Worm (Caenorhabditis elegans) whole organism, L3 larva: ENCODE results near the gene F46G10.4.

Source experiments
- R02D3.7 ChIP-seq: fragments of 150-350 bp; optimal IDR thresholded peaks from 2 replicates; lab custom pipeline; 2014; ENCODE audit warnings: missing biosample characterization, missing genetic modification characterization
- ZK546.5 ChIP-seq: sonication (generic microtip); optimal IDR thresholded peaks from 2 replicates; lab custom pipeline; 2017; ENCODE audit warnings: missing biosample characterization, missing genetic modification characterization
- ama-1 ChIP-seq: fragments of 150-350 bp; optimal IDR thresholded peaks from 2 replicates; lab custom pipeline; 2018
- ceh-16 ChIP-seq: sonication (generic microtip); optimal IDR thresholded peaks from 2 replicates; lab custom pipeline; 2017; ENCODE audit warnings: missing biosample characterization, missing genetic modification characterization
- ceh-28 ChIP-seq: fragments of 150-350 bp; optimal IDR thresholded peaks from 2 replicates; lab custom pipeline; 2014; ENCODE audit warnings: missing biosample characterization, missing genetic modification reagents, missing genetic modification characterization
- ceh-82 ChIP-seq: fragments of 150-350 bp; optimal IDR thresholded peaks from 2 replicates; lab custom pipeline; 2014; ENCODE audit warnings: missing biosample characterization, missing genetic modification characterization
- ceh-9 ChIP-seq: sonication (generic microtip); optimal IDR thresholded peaks from 2 replicates; lab custom pipeline; 2018; ENCODE audit warnings: missing biosample characterization, missing genetic modification characterization
- daf-12 ChIP-seq: fragments of 150-350 bp; optimal IDR thresholded peaks from 2 replicates; lab custom pipeline; 2014; ENCODE audit warnings: missing biosample characterization, missing genetic modification reagents, missing genetic modification characterization
- egl-5 ChIP-seq: fragments of 150-350 bp; optimal IDR thresholded peaks from 2 replicates; lab custom pipeline; 2017; ENCODE audit warnings: missing biosample characterization, missing genetic modification reagents, missing genetic modification characterization, inconsistent platforms
- elt-1 ChIP-seq: fragments of 150-350 bp; optimal IDR thresholded peaks from 2 replicates; lab custom pipeline; 2014; ENCODE audit warnings: missing biosample characterization, missing genetic modification characterization
- elt-2 ChIP-seq: sonication (generic microtip); optimal IDR thresholded peaks from 2 replicates; lab custom pipeline; 2016; ENCODE audit warnings: missing genetic modification reagents, mild to moderate bottlenecking, missing genetic modification characterization, missing compliant biosample characterization
- elt-3 ChIP-seq, 3 experiments: fragments of 150-350 bp in 1 of 3; sonication (generic microtip) in 2 of 3; optimal IDR thresholded peaks; 2 replicates in 2 of 3; 4 replicates in 1 of 3; lab custom pipeline; 2014 to 2017; ENCODE audit warnings: missing biosample characterization in 3 of 3, missing genetic modification characterization in 3 of 3
- fkh-10 ChIP-seq: sonication (generic microtip); optimal IDR thresholded peaks from 2 replicates; lab custom pipeline; 2017; ENCODE audit warnings: missing biosample characterization, missing genetic modification reagents, missing genetic modification characterization
- fkh-2 ChIP-seq: fragments of 150-350 bp; optimal IDR thresholded peaks from 2 replicates; lab custom pipeline; 2014; ENCODE audit warnings: missing biosample characterization, missing genetic modification reagents, missing genetic modification characterization
- fos-1 ChIP-seq: fragments of 150-350 bp; optimal IDR thresholded peaks from 2 replicates; lab custom pipeline; 2014; ENCODE audit warnings: missing biosample characterization, missing genetic modification characterization
- hmg-11 ChIP-seq: sonication (generic microtip); optimal IDR thresholded peaks from 2 replicates; lab custom pipeline; 2016; ENCODE audit warnings: missing genetic modification characterization, missing compliant biosample characterization
- jun-1 ChIP-seq: fragments of 150-350 bp; optimal IDR thresholded peaks from 2 replicates; lab custom pipeline; 2014; ENCODE audit warnings: missing biosample characterization, missing genetic modification reagents, missing genetic modification characterization
- lin-15B ChIP-seq: fragments of 150-350 bp; optimal IDR thresholded peaks from 2 replicates; lab custom pipeline; 2014; ENCODE audit warnings: missing biosample characterization, missing genetic modification characterization
- lin-39 ChIP-seq: fragments of 150-350 bp; optimal IDR thresholded peaks from 2 replicates; lab custom pipeline; 2018; ENCODE audit warnings: missing biosample characterization, missing genetic modification reagents, missing genetic modification characterization
- lsy-12 ChIP-seq: sonication (generic microtip); optimal IDR thresholded peaks from 2 replicates; lab custom pipeline; 2016; ENCODE audit warnings: mild to moderate bottlenecking, missing genetic modification characterization, missing compliant biosample characterization
- mdl-1 ChIP-seq: fragments of 150-350 bp; optimal IDR thresholded peaks from 2 replicates; lab custom pipeline; 2014; ENCODE audit warnings: missing biosample characterization, missing genetic modification characterization
- mml-1 ChIP-seq: fragments of 150-350 bp; sonication (generic microtip); optimal IDR thresholded peaks from 3 replicates; lab custom pipeline; 2014; ENCODE audit warnings: missing biosample characterization, missing genetic modification characterization
- nfya-1 ChIP-seq: sonication (generic microtip); optimal IDR thresholded peaks from 2 replicates; lab custom pipeline; 2017; ENCODE audit warnings: missing genetic modification characterization, mild to moderate bottlenecking, missing compliant biosample characterization, antibody characterized with exemption, moderate library complexity; ENCODE audit not compliant: insufficient read depth
- nhr-11 ChIP-seq: fragments of 150-350 bp; optimal IDR thresholded peaks from 2 replicates; lab custom pipeline; 2014; ENCODE audit warnings: missing biosample characterization, missing genetic modification characterization
- nhr-12 ChIP-seq: fragments of 150-350 bp; optimal IDR thresholded peaks from 2 replicates; lab custom pipeline; 2014; ENCODE audit warnings: missing biosample characterization, missing genetic modification characterization
- nhr-23 ChIP-seq: fragments of 150-350 bp; optimal IDR thresholded peaks from 2 replicates; lab custom pipeline; 2014; ENCODE audit warnings: missing biosample characterization, missing genetic modification reagents, missing genetic modification characterization
- nhr-237 ChIP-seq: fragments of 150-350 bp; optimal IDR thresholded peaks from 2 replicates; lab custom pipeline; 2014; ENCODE audit warnings: missing biosample characterization, missing genetic modification characterization
- nhr-25 ChIP-seq: sonication (generic microtip); optimal IDR thresholded peaks from 2 replicates; lab custom pipeline; 2017; ENCODE audit warnings: missing biosample characterization, missing genetic modification characterization
- nhr-28 ChIP-seq: fragments of 150-350 bp; optimal IDR thresholded peaks from 2 replicates; lab custom pipeline; 2014; ENCODE audit warnings: missing biosample characterization, missing genetic modification characterization
- nhr-43 ChIP-seq: sonication (generic microtip); optimal IDR thresholded peaks from 2 replicates; lab custom pipeline; 2016; ENCODE audit warnings: mild to moderate bottlenecking, missing genetic modification characterization, missing compliant biosample characterization; ENCODE audit not compliant: poor library complexity, severe bottlenecking
- nhr-77 ChIP-seq: fragments of 150-350 bp; optimal IDR thresholded peaks from 2 replicates; lab custom pipeline; 2014; ENCODE audit warnings: missing biosample characterization, missing genetic modification characterization
- sea-2 ChIP-seq: fragments of 150-350 bp; sonication (generic microtip); optimal IDR thresholded peaks from 4 replicates; lab custom pipeline; 2014; ENCODE audit warnings: missing biosample characterization, missing genetic modification reagents, missing genetic modification characterization
- skn-1 ChIP-seq: fragments of 150-350 bp; optimal IDR thresholded peaks from 2 replicates; lab custom pipeline; 2014; ENCODE audit warnings: missing biosample characterization, missing genetic modification characterization
- unc-39 ChIP-seq: sonication (generic microtip); optimal IDR thresholded peaks from 4 replicates; lab custom pipeline; 2017; ENCODE audit warnings: missing biosample characterization, missing genetic modification characterization

F46G10.4 gene

ce11 chrX:13376185-13376584, 42.3 kb downstream of the F46G10.4 start:
- TF ChIP-seq elt-2 (tag; lab: Kevin White, UChicago): no peak
- no peak for TF ChIP-seq R02D3.7 (tag; lab: Kevin White, UChicago)
- no peak for TF ChIP-seq ZK546.5 (tag; lab: Kevin White, UChicago)
- no peak for TF ChIP-seq ceh-16 (tag; lab: Kevin White, UChicago)
- TF ChIP-seq nfya-1 (tag; lab: Kevin White, UChicago): no peak
- no peak for TF ChIP-seq egl-5 (tag; lab: Kevin White, UChicago)
- no peak for TF ChIP-seq ceh-82
- TF ChIP-seq ama-1 (lab: Kevin White, UChicago): no peak
- no peak for TF ChIP-seq nhr-23 (tag; lab: Kevin White, UChicago)
- no peak for TF ChIP-seq lsy-12

ce11 chrX:13376851-13377250, 43.0 kb downstream of the F46G10.4 start, which contains the start of the genes C49F8.14 and gem-1:
Gene C49F8.14 (minus strand): TSS chrX:13376949.
Gene gem-1 (minus strand): TSS chrX:13376992.
- TF ChIP-seq lin-15B (tag; lab: Kevin White, UChicago): no peak
- no peak for TF ChIP-seq unc-39 (tag; lab: Kevin White, UChicago)
- no peak for TF ChIP-seq ceh-9 (tag; lab: Kevin White, UChicago)
- no peak for TF ChIP-seq daf-12
- no peak for TF ChIP-seq fkh-2 (tag; lab: Kevin White, UChicago)
- TF ChIP-seq ceh-28: no peak
- TF ChIP-seq elt-2 (tag; lab: Kevin White, UChicago): no peak
- TF ChIP-seq jun-1 (tag; lab: Kevin White, UChicago): no peak
- no peak for TF ChIP-seq lsy-12
- TF ChIP-seq nfya-1 (tag; lab: Kevin White, UChicago): no peak
- no peak for TF ChIP-seq nhr-28 (tag; lab: Kevin White, UChicago)
- no peak for TF ChIP-seq ama-1 (lab: Kevin White, UChicago)
- no peak for TF ChIP-seq nhr-237 (tag; lab: Kevin White, UChicago)
- TF ChIP-seq, all 47 proteins: peak for 0

- TF ChIP-seq sea-2 (GFP tag; lab: Kevin White, UChicago) (no peak), nhr-11 (peak; percentile 84), mdl-1 (tag; lab: Kevin White, UChicago) (no peak), nfya-1 (tag; lab: Kevin White, UChicago) (no peak), fkh-10 (GFP tag; lab: Kevin White, UChicago) (no peak)
These were observed 45.2 kb downstream of the F46G10.4 start for ce11 chrX:13379072-13379471.

- TF ChIP-seq ceh-82: no peak
- TF ChIP-seq nhr-12 (tag; lab: Kevin White, UChicago): no peak
- TF ChIP-seq nhr-43 (tag; lab: Kevin White, UChicago): no peak
- no peak for TF ChIP-seq hmg-11 (tag; lab: Kevin White, UChicago)
- TF ChIP-seq nhr-77: no peak
- no peak for TF ChIP-seq egl-5 (tag; lab: Kevin White, UChicago)
- TF ChIP-seq mml-1: no peak
- TF ChIP-seq nhr-25: no peak
- TF ChIP-seq fos-1 (tag; lab: Kevin White, UChicago): no peak
- TF ChIP-seq daf-12: no peak
- no peak for TF ChIP-seq elt-1 (tag; lab: Kevin White, UChicago)
- TF ChIP-seq skn-1 (tag; lab: Kevin White, UChicago): no peak
- TF ChIP-seq jun-1 (tag; lab: Kevin White, UChicago): no peak
- TF ChIP-seq, all 47 proteins: peak for 0
These were observed 47.3 kb downstream of the F46G10.4 start for ce11 chrX:13380988-13381742.

- no peak for TF ChIP-seq nhr-28 (tag; lab: Kevin White, UChicago)
- peak; percentile 67 for TF ChIP-seq lin-39
- no peak for TF ChIP-seq mml-1
- no peak for TF ChIP-seq unc-39 (tag; lab: Kevin White, UChicago)
- TF ChIP-seq nfya-1 (tag; lab: Kevin White, UChicago): peak; percentile 28
- TF ChIP-seq elt-3 (tag; optimal IDR thresholded peaks at IDR 0.05; lab: Kevin White, UChicago): no peak
These were observed 49.4 kb downstream of the F46G10.4 start for ce11 chrX:13383273-13383672.
